Worm (Caenorhabditis elegans) whole organism, early embryonic: ENCODE results near the gene C25F9.12.

ENCODE experiments used
- B0310.2 ChIP-seq: sonication (generic microtip); optimal IDR thresholded peaks from 2 replicates; lab custom pipeline; 2016; ENCODE audit warnings: mild to moderate bottlenecking, missing genetic modification characterization, missing compliant biosample characterization
- F13C5.2 ChIP-seq: sonication (generic microtip); optimal IDR thresholded peaks from 2 replicates; lab custom pipeline; 2017; ENCODE audit warnings: mild to moderate bottlenecking, missing genetic modification characterization, inconsistent platforms, missing compliant biosample characterization
- aly-1 ChIP-seq: sonication (generic microtip); optimal IDR thresholded peaks from 2 replicates; lab custom pipeline; 2016; ENCODE audit warnings: missing genetic modification characterization, missing compliant biosample characterization
- ama-1 ChIP-seq: fragments of 150-350 bp; optimal IDR thresholded peaks from 2 replicates; lab custom pipeline; 2014
- ceh-13 ChIP-seq: fragments of 200-800 bp; sonication (Bioruptor generic); optimal IDR thresholded peaks from 2 replicates; lab custom pipeline; 2018; ENCODE audit warnings: mild to moderate bottlenecking, missing genetic modification characterization, missing compliant biosample characterization
- ets-7 ChIP-seq: sonication (generic microtip); optimal IDR thresholded peaks from 2 replicates; lab custom pipeline; 2016; ENCODE audit warnings: missing genotype, missing genetic modification characterization, missing compliant biosample characterization
- flt-1 ChIP-seq: fragments of 200-800 bp; sonication (Bioruptor generic); IDR thresholded peaks from 2 replicates; pipeline ENCODE4 v1.3.6; 2022; ENCODE audit warnings: missing genetic modification characterization, missing compliant biosample characterization
- hmg-4 ChIP-seq: fragments of 200-800 bp; sonication (Bioruptor generic); optimal IDR thresholded peaks from 2 replicates; lab custom pipeline; 2018; ENCODE audit warnings: mild to moderate bottlenecking, missing genetic modification characterization, missing compliant biosample characterization
- scrt-1 ChIP-seq: fragments of 200-800 bp; sonication (Bioruptor generic); IDR thresholded peaks from 2 replicates; pipeline ENCODE4 v1.3.6; 2022; ENCODE audit warnings: missing genetic modification characterization, missing compliant biosample characterization
- sea-1 ChIP-seq: fragments of 200-800 bp; sonication (Bioruptor generic); conservative IDR thresholded peaks from 2 replicates; pipeline ENCODE4 v1.3.6; 2022; ENCODE audit warnings: missing genetic modification characterization, missing compliant biosample characterization
- tbx-11 ChIP-seq: fragments of 200-800 bp; sonication (Bioruptor generic); IDR thresholded peaks from 2 replicates; pipeline ENCODE4 v1.3.6; 2022; ENCODE audit warnings: missing genetic modification characterization, missing compliant biosample characterization
- tbx-37 ChIP-seq: fragments of 200-800 bp; sonication (Bioruptor generic); conservative IDR thresholded peaks from 2 replicates; pipeline ENCODE4 v1.3.6; 2022; ENCODE audit warnings: missing genetic modification reagents, missing genetic modification characterization, missing compliant biosample characterization
- tra-4 ChIP-seq: sonication (generic microtip); optimal IDR thresholded peaks from 2 replicates; lab custom pipeline; 2017; ENCODE audit warnings: missing genetic modification characterization, missing compliant biosample characterization

ce11 chrV:19430351-19430913, 27.7 kb upstream of the C25F9.12 start:
- TF ChIP-seq aly-1 (tag; lab: Kevin White, UChicago): no peak
- TF ChIP-seq hmg-4 (GFP tag; lab: Kevin White, UChicago): peak; percentile 26
- TF ChIP-seq ceh-13 (GFP tag; lab: Kevin White, UChicago): no peak
- no peak for TF ChIP-seq ama-1 (lab: Kevin White, UChicago)
- no peak for TF ChIP-seq ets-7 (tag; lab: Kevin White, UChicago)
- TF ChIP-seq tra-4 (tag; lab: Kevin White, UChicago): no peak
- TF ChIP-seq tbx-11 (GFP tag; lab: Robert Waterston, UW): no peak
- TF ChIP-seq scrt-1 (GFP tag; lab: Robert Waterston, UW): no peak
- TF ChIP-seq sea-1: no peak
- no peak for TF ChIP-seq B0310.2 (tag; lab: Kevin White, UChicago)
- TF ChIP-seq tbx-37 (GFP tag; lab: Robert Waterston, UW): no peak
- no peak for TF ChIP-seq flt-1 (GFP tag; lab: Robert Waterston, UW)
- no peak for TF ChIP-seq F13C5.2 (tag; lab: Kevin White, UChicago)
